Worm (Caenorhabditis elegans) whole organism, L4 larva: ENCODE data around the gene C33G3.4.

ENCODE experiments used
- D1046.2 ChIP-seq: fragments of 200-800 bp; sonication (Bioruptor generic); IDR thresholded peaks from 2 replicates; pipeline ENCODE4 v1.3.6; 2022; ENCODE audit warnings: missing genetic modification characterization, missing compliant biosample characterization
- F10B5.3 ChIP-seq: sonication (generic microtip); optimal IDR thresholded peaks from 2 replicates; lab custom pipeline; 2016; ENCODE audit warnings: mild to moderate bottlenecking, missing genetic modification characterization, missing compliant biosample characterization
- F26F4.8 ChIP-seq: fragments of 200-800 bp; sonication (Bioruptor generic); conservative IDR thresholded peaks from 2 replicates; pipeline ENCODE4 v1.3.6; 2022; ENCODE audit warnings: missing genetic modification characterization, missing compliant biosample characterization
- F49E8.2 ChIP-seq: sonication (generic microtip); optimal IDR thresholded peaks from 2 replicates; lab custom pipeline; 2016; ENCODE audit warnings: missing compliant biosample characterization, mild to moderate bottlenecking, missing genetic modification characterization, borderline replicate concordance
- R02D3.7 ChIP-seq: fragments of 150-350 bp; sonication (generic microtip); optimal IDR thresholded peaks from 3 replicates; lab custom pipeline; 2014; ENCODE audit warnings: missing biosample characterization, missing genetic modification characterization
- T26A8.4 ChIP-seq: fragments of 200-800 bp; sonication (Bioruptor generic); IDR thresholded peaks from 2 replicates; pipeline ENCODE4 v1.3.6; 2022; ENCODE audit warnings: missing genetic modification characterization, missing compliant biosample characterization
- Y5F2A.4 ChIP-seq: fragments of 200-800 bp; sonication (Bioruptor generic); optimal IDR thresholded peaks from 2 replicates; lab custom pipeline; 2018; ENCODE audit warnings: mild to moderate bottlenecking, missing genetic modification characterization, missing compliant biosample characterization
- ama-1 ChIP-seq: fragments of 150-350 bp; optimal IDR thresholded peaks from 2 replicates; lab custom pipeline; 2014; ENCODE audit warnings: inconsistent platforms, mixed read lengths
- arid-1 ChIP-seq: fragments of 200-800 bp; sonication (Bioruptor generic); conservative IDR thresholded peaks from 2 replicates; pipeline ENCODE4 v1.3.6; 2022; ENCODE audit warnings: missing genetic modification reagents, missing genetic modification characterization, missing compliant biosample characterization
- ceh-32 ChIP-seq: sonication (generic microtip); optimal IDR thresholded peaks from 2 replicates; lab custom pipeline; 2016; ENCODE audit warnings: mild to moderate bottlenecking, missing genetic modification characterization, missing compliant biosample characterization; ENCODE audit not compliant: poor library complexity
- ceh-44 ChIP-seq: fragments of 200-800 bp; sonication (Bioruptor generic); IDR thresholded peaks from 2 replicates; pipeline ENCODE4 v1.3.6; 2022; ENCODE audit warnings: missing genetic modification reagents, missing genetic modification characterization, missing compliant biosample characterization
- ceh-62 ChIP-seq: sonication (generic microtip); optimal IDR thresholded peaks from 2 replicates; lab custom pipeline; 2017; ENCODE audit warnings: missing biosample characterization, missing genetic modification characterization
- ces-1 ChIP-seq: fragments of 150-350 bp; sonication (generic microtip); optimal IDR thresholded peaks from 4 replicates; lab custom pipeline; 2014; ENCODE audit warnings: missing biosample characterization, missing genetic modification reagents, missing genetic modification characterization
- ctbp-1 ChIP-seq: fragments of 200-800 bp; sonication (Bioruptor generic); IDR thresholded peaks from 2 replicates; pipeline ENCODE4 v1.3.6; 2022; ENCODE audit warnings: missing genetic modification reagents, missing genetic modification characterization, missing compliant biosample characterization
- daf-19 ChIP-seq: fragments of 200-800 bp; sonication (Bioruptor generic); conservative IDR thresholded peaks from 2 replicates; pipeline ENCODE4 v1.3.6; 2022; ENCODE audit warnings: missing genetic modification characterization, missing compliant biosample characterization
- dmd-8 ChIP-seq: fragments of 200-800 bp; sonication (Bioruptor generic); IDR thresholded peaks from 2 replicates; pipeline ENCODE4 v1.3.6; 2022; ENCODE audit warnings: missing genetic modification characterization, missing compliant biosample characterization
- dpl-1 ChIP-seq: fragments of 150-350 bp; optimal IDR thresholded peaks from 2 replicates; lab custom pipeline; 2014; ENCODE audit warnings: missing biosample characterization, missing genetic modification reagents, missing genetic modification characterization
- duxl-1 ChIP-seq: sonication (generic microtip); optimal IDR thresholded peaks from 2 replicates; lab custom pipeline; 2016; ENCODE audit warnings: mild to moderate bottlenecking, missing genetic modification characterization, moderate library complexity, missing compliant biosample characterization; ENCODE audit not compliant: poor library complexity
- hif-1 ChIP-seq, 2 experiments: sonication (generic microtip); optimal IDR thresholded peaks; 2 replicates each; lab custom pipeline; 2016 to 2017; ENCODE audit warnings: missing compliant biosample characterization in 2 of 2, missing genetic modification characterization in 2 of 2, missing genetic modification reagents in 2 of 2, missing genotype in 2 of 2, mild to moderate bottlenecking in 1 of 2
- jun-1 ChIP-seq: fragments of 150-350 bp; optimal IDR thresholded peaks from 2 replicates; lab custom pipeline; 2014; ENCODE audit warnings: missing biosample characterization, missing genetic modification reagents, missing genetic modification characterization
- lin-1 ChIP-seq: fragments of 200-800 bp; sonication (Bioruptor generic); IDR thresholded peaks from 2 replicates; pipeline ENCODE4 v1.3.6; 2022; ENCODE audit warnings: missing genetic modification reagents, missing genetic modification characterization, missing compliant biosample characterization
- lin-13 ChIP-seq: fragments of 150-350 bp; optimal IDR thresholded peaks from 2 replicates; lab custom pipeline; 2014; ENCODE audit warnings: missing biosample characterization, missing genetic modification reagents, missing genetic modification characterization
- lin-29 ChIP-seq: fragments of 200-800 bp; sonication (Bioruptor generic); IDR thresholded peaks from 2 replicates; pipeline ENCODE4 v1.3.6; 2022; ENCODE audit warnings: missing genetic modification reagents, missing genetic modification characterization, missing compliant biosample characterization
- lin-38 ChIP-seq: fragments of 200-800 bp; sonication (Bioruptor generic); IDR thresholded peaks from 2 replicates; pipeline ENCODE4 v1.3.6; 2022; ENCODE audit warnings: missing genetic modification reagents, missing genetic modification characterization, missing compliant biosample characterization
- lin-39 ChIP-seq: fragments of 150-350 bp; optimal IDR thresholded peaks from 2 replicates; lab custom pipeline; 2014; ENCODE audit warnings: missing biosample characterization, missing genetic modification reagents, missing genetic modification characterization
- madf-9 ChIP-seq: fragments of 200-800 bp; sonication (Bioruptor generic); conservative IDR thresholded peaks from 2 replicates; pipeline ENCODE4 v1.3.6; 2022; ENCODE audit warnings: missing genetic modification reagents, missing genetic modification characterization, missing compliant biosample characterization
- mdl-1 ChIP-seq, 2 experiments: fragments of 150-350 bp in 1 of 2; sonication (generic microtip) in 1 of 2; optimal IDR thresholded peaks; 2 replicates each; lab custom pipeline; 2014 to 2017; ENCODE audit warnings: missing biosample characterization in 2 of 2, missing genetic modification characterization in 2 of 2
- mep-1 ChIP-seq: fragments of 150-350 bp; sonication (generic microtip); optimal IDR thresholded peaks from 3 replicates; lab custom pipeline; 2014; ENCODE audit warnings: missing biosample characterization, missing genetic modification characterization
- mxl-3 ChIP-seq: fragments of 200-800 bp; sonication (Bioruptor generic); optimal IDR thresholded peaks from 2 replicates; lab custom pipeline; 2018; ENCODE audit warnings: mild to moderate bottlenecking, missing genetic modification characterization, missing compliant biosample characterization
- nhr-111 ChIP-seq: fragments of 200-800 bp; sonication (Bioruptor generic); optimal IDR thresholded peaks from 2 replicates; lab custom pipeline; 2018; ENCODE audit warnings: mild to moderate bottlenecking, missing genetic modification characterization, missing compliant biosample characterization
- nhr-237 ChIP-seq: sonication (generic microtip); optimal IDR thresholded peaks from 2 replicates; lab custom pipeline; 2017; ENCODE audit warnings: missing biosample characterization, missing genetic modification characterization
- nhr-41 ChIP-seq: fragments of 200-800 bp; sonication (Bioruptor generic); IDR thresholded peaks from 2 replicates; pipeline ENCODE4 v1.3.6; 2022; ENCODE audit warnings: missing genetic modification reagents, missing genetic modification characterization, missing compliant biosample characterization
- nhr-77 ChIP-seq: fragments of 150-350 bp; optimal IDR thresholded peaks from 2 replicates; lab custom pipeline; 2014; ENCODE audit warnings: missing biosample characterization, missing genetic modification characterization
- pha-4 ChIP-seq, 2 experiments: fragments of 150-350 bp in 1 of 2; fragments of 200-800 bp in 1 of 2; sonication (Bioruptor generic) in 1 of 2; IDR thresholded peaks in 1 of 2; optimal IDR thresholded peaks in 1 of 2; 2 replicates each; pipeline versions ENCODE4 v1.3.6 to Lab custom; 2014 to 2022; ENCODE audit warnings: missing genetic modification characterization in 2 of 2, missing genetic modification reagents in 2 of 2, missing biosample characterization in 1 of 2, missing compliant biosample characterization in 1 of 2
- sdz-12 ChIP-seq: fragments of 200-800 bp; sonication (Bioruptor generic); optimal IDR thresholded peaks from 2 replicates; lab custom pipeline; 2018; ENCODE audit warnings: mild to moderate bottlenecking, missing genetic modification characterization, missing compliant biosample characterization
- skn-1 ChIP-seq: fragments of 150-350 bp; optimal IDR thresholded peaks from 2 replicates; lab custom pipeline; 2014; ENCODE audit warnings: missing biosample characterization, missing genetic modification characterization
- snpc-1.2 ChIP-seq: fragments of 200-800 bp; sonication (Bioruptor generic); IDR thresholded peaks from 2 replicates; pipeline ENCODE4 v1.3.6; 2022; ENCODE audit warnings: missing genetic modification reagents, missing genetic modification characterization, missing compliant biosample characterization
- snpc-4 ChIP-seq: fragments of 150-350 bp; optimal IDR thresholded peaks from 2 replicates; lab custom pipeline; 2014; ENCODE audit warnings: missing biosample characterization, missing genetic modification characterization
- spr-1 ChIP-seq: sonication (generic microtip); optimal IDR thresholded peaks from 2 replicates; lab custom pipeline; 2016; ENCODE audit warnings: mild to moderate bottlenecking, missing genetic modification characterization, missing compliant biosample characterization
- spr-3 ChIP-seq: fragments of 200-800 bp; sonication (Bioruptor generic); optimal IDR thresholded peaks from 2 replicates; lab custom pipeline; 2018; ENCODE audit warnings: mild to moderate bottlenecking, missing genetic modification characterization, missing compliant biosample characterization
- tag-97 ChIP-seq: fragments of 200-800 bp; sonication (Bioruptor generic); IDR thresholded peaks from 2 replicates; pipeline ENCODE4 v1.3.6; 2022; ENCODE audit warnings: missing genetic modification characterization, missing compliant biosample characterization
- tra-1 ChIP-seq: fragments of 200-800 bp; sonication (Bioruptor generic); IDR thresholded peaks from 2 replicates; pipeline ENCODE4 v1.3.6; 2022; ENCODE audit warnings: missing genetic modification reagents, missing genetic modification characterization, missing compliant biosample characterization
- unc-130 ChIP-seq: sonication (generic microtip); optimal IDR thresholded peaks from 2 replicates; lab custom pipeline; 2016; ENCODE audit warnings: missing genetic modification reagents, missing genetic modification characterization, missing compliant biosample characterization
- unc-62 ChIP-seq, 3 experiments: fragments of 150-350 bp in 1 of 3; sonication (generic microtip); optimal IDR thresholded peaks in 2 of 3; peaks in 1 of 3; 1 replicate in 1 of 3; 2 replicates in 2 of 3; lab custom pipeline; 2014 to 2017; ENCODE audit warnings: missing biosample characterization in 3 of 3, missing genetic modification characterization in 3 of 3, missing genetic modification reagents in 3 of 3, missing genotype in 1 of 3
- vab-7 ChIP-seq: fragments of 200-800 bp; sonication (Bioruptor generic); IDR thresholded peaks from 2 replicates; pipeline ENCODE4 v1.3.6; 2022; ENCODE audit warnings: missing genetic modification reagents, missing genetic modification characterization, missing compliant biosample characterization
- zag-1 ChIP-seq: fragments of 150-350 bp; optimal IDR thresholded peaks from 2 replicates; lab custom pipeline; 2014; ENCODE audit warnings: missing biosample characterization, missing genetic modification characterization
- zfp-2 ChIP-seq: sonication (generic microtip); optimal IDR thresholded peaks from 2 replicates; lab custom pipeline; 2016; ENCODE audit warnings: mild to moderate bottlenecking, missing genetic modification characterization, missing compliant biosample characterization
- zip-2 ChIP-seq: fragments of 150-350 bp; optimal IDR thresholded peaks from 2 replicates; lab custom pipeline; 2014; ENCODE audit warnings: missing biosample characterization, missing genetic modification characterization
- ztf-11 ChIP-seq: fragments of 150-350 bp; optimal IDR thresholded peaks from 2 replicates; lab custom pipeline; 2014; ENCODE audit warnings: missing biosample characterization, missing genetic modification characterization
- ztf-7 ChIP-seq: fragments of 150-350 bp; optimal IDR thresholded peaks from 2 replicates; lab custom pipeline; 2014; ENCODE audit warnings: missing biosample characterization, missing genetic modification characterization

C33G3.4 gene

DNA sequence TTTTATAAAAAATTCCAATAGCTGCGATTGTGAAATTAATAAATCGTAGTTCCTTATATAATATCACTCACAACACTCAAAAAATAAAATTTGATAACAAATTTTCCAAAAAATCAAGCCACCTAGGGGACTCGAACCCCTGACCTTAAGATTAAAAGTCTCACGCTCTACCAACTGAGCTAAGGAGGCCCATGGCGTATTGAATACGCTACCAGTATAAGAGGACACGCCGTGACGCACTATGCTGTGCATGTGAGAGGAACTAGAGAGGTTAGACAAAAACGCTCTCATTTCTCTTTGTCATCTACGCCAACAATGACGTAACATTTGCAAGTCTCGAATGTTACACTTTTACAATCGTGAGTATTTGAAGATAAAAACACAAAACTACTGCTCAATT, 7.1 kb upstream of the C33G3.4 start (continued):
- peak; percentile 96 for TF ChIP-seq nhr-41
- peak; percentile 61 for TF ChIP-seq jun-1 (tag; lab: Kevin White, UChicago)
- TF ChIP-seq ama-1 (lab: Kevin White, UChicago) = peak; percentile 81
- TF ChIP-seq dpl-1 (GFP tag; lab: Kevin White, UChicago) = peak; percentile 36
- peak in 1 of 2 experiments; percentile 98 for TF ChIP-seq unc-62 (GFP tag; optimal IDR thresholded peaks at IDR 0.05 in 1 of 2; lab: Kevin White, UChicago)
- TF ChIP-seq unc-62 (tag; optimal IDR thresholded peaks at IDR 0.05; lab: Kevin White, UChicago) = no peak
- TF ChIP-seq tra-1 (GFP tag; lab: Robert Waterston, UW) = peak; percentile 97
- TF ChIP-seq duxl-1 (tag; lab: Kevin White, UChicago) = peak; percentile 89
- TF ChIP-seq lin-39 = no peak
- TF ChIP-seq zag-1 (tag; lab: Kevin White, UChicago) = no peak
- peak; percentile 86 for TF ChIP-seq lin-38 (GFP tag; lab: Robert Waterston, UW)
- peak; percentile 96 for TF ChIP-seq ctbp-1 (GFP tag; lab: Robert Waterston, UW)
- TF ChIP-seq F10B5.3 = peak; percentile 52
- TF ChIP-seq ztf-7 (tag; lab: Kevin White, UChicago) = peak; percentile 87
- peak; percentile 92 for TF ChIP-seq snpc-1.2 (GFP tag; lab: Robert Waterston, UW)
- TF ChIP-seq lin-1 (GFP tag; lab: Robert Waterston, UW) = peak; percentile 95
- peak; percentile 85 for TF ChIP-seq sdz-12 (GFP tag; lab: Kevin White, UChicago)
- peak; percentile 95 for TF ChIP-seq nhr-111 (GFP tag; lab: Kevin White, UChicago)
- TF ChIP-seq F49E8.2 = peak; percentile 57
- TF ChIP-seq daf-19 (GFP tag; lab: Robert Waterston, UW) = no peak
- TF ChIP-seq spr-3 (GFP tag; lab: Kevin White, UChicago) = peak; percentile 82
- TF ChIP-seq nhr-237 (tag; lab: Kevin White, UChicago) = no peak
- TF ChIP-seq unc-130 (GFP tag; lab: Kevin White, UChicago) = peak; percentile 62
- no peak for TF ChIP-seq snpc-4 (tag; lab: Kevin White, UChicago)
- peak; percentile 89 for TF ChIP-seq ces-1 (GFP tag; lab: Kevin White, UChicago)
- TF ChIP-seq ztf-11 = no peak
- TF ChIP-seq mep-1 (tag; lab: Kevin White, UChicago) = peak; percentile 95
- peak; percentile 31 for TF ChIP-seq R02D3.7 (tag; lab: Kevin White, UChicago)
- TF ChIP-seq zfp-2 = peak; percentile 60
- TF ChIP-seq spr-1 (tag; lab: Kevin White, UChicago) = peak; percentile 81
- TF ChIP-seq vab-7 (GFP tag; lab: Robert Waterston, UW) = peak; percentile 97
- TF ChIP-seq pha-4 (GFP tag; IDR thresholded peaks at IDR 0.05; lab: Robert Waterston, UW) = peak; percentile 96
- peak; percentile 47 for TF ChIP-seq pha-4 (tag; optimal IDR thresholded peaks at IDR 0.05; lab: Kevin White, UChicago)
- TF ChIP-seq Y5F2A.4 = peak; percentile 83
- TF ChIP-seq ceh-44 (GFP tag; lab: Robert Waterston, UW) = peak; percentile 89
- peak; percentile 94 for TF ChIP-seq madf-9 (GFP tag; lab: Robert Waterston, UW)
- TF ChIP-seq mxl-3 (GFP tag; lab: Kevin White, UChicago) = peak; percentile 79
- peak; percentile 90 for TF ChIP-seq lin-13 (GFP tag; lab: Kevin White, UChicago)
- TF ChIP-seq ceh-62 (tag; lab: Kevin White, UChicago) = no peak
- peak; percentile 72 for TF ChIP-seq ceh-32 (tag; lab: Kevin White, UChicago)
- peak; percentile 41 to 90 for TF ChIP-seq mdl-1 (tag; optimal IDR thresholded peaks at IDR 0.05; lab: Kevin White, UChicago)
- TF ChIP-seq skn-1 = no peak
- TF ChIP-seq T26A8.4 = peak; percentile 94
- peak; percentile 96 for TF ChIP-seq F26F4.8 (GFP tag; lab: Robert Waterston, UW)
- peak; percentile 68; the same call in 1 of the 2 replicates for TF ChIP-seq lin-29 (GFP tag; lab: Robert Waterston, UW)
- TF ChIP-seq hif-1 (tag; optimal IDR thresholded peaks at IDR 0.05; lab: Kevin White, UChicago) = peak; percentile 55 to 76
- peak; percentile 97 for TF ChIP-seq dmd-8 (GFP tag; lab: Robert Waterston, UW)
- peak; percentile 97 for TF ChIP-seq nhr-77 (tag; lab: Kevin White, UChicago)
- TF ChIP-seq tag-97 (GFP tag; lab: Robert Waterston, UW) = 0 out of 2 replicates have a peak, but pooled peaks have one; percentile 52
- TF ChIP-seq zip-2 (tag; lab: Kevin White, UChicago) = peak; percentile 81
- peak; percentile 97 for TF ChIP-seq arid-1 (GFP tag; lab: Robert Waterston, UW)
- peak; percentile 94 for TF ChIP-seq D1046.2 (GFP tag; lab: Robert Waterston, UW)
